Fruit fly (Drosophila melanogaster) whole organism, adult: ENCODE measurements around the gene Ance-2.

ENCODE experiments used
- CG12768 ChIP-seq: fragments of 200-800 bp; sonication (Bioruptor generic); optimal IDR thresholded peaks from 2 replicates; lab custom pipeline; 2017; ENCODE audit warnings: missing biosample characterization, missing genetic modification characterization, mild to moderate bottlenecking, moderate library complexity, missing genetic modification reagents
- CG14711 ChIP-seq: fragments of 200-800 bp; sonication (Bioruptor generic); optimal IDR thresholded peaks from 2 replicates; lab custom pipeline; 2018; ENCODE audit warnings: missing biosample characterization, mild to moderate bottlenecking, missing genetic modification characterization, moderate library complexity
- CG5204 ChIP-seq: fragments of 200-800 bp; sonication (Bioruptor generic); optimal IDR thresholded peaks from 2 replicates; lab custom pipeline; 2016; ENCODE audit warnings: missing biosample characterization, missing genetic modification characterization
- CG7045 ChIP-seq: fragments of 200-800 bp; sonication (Bioruptor generic); optimal IDR thresholded peaks from 2 replicates; lab custom pipeline; 2017; ENCODE audit warnings: missing biosample characterization, mild to moderate bottlenecking, missing genetic modification characterization
- CG7101 ChIP-seq: fragments of 200-800 bp; sonication (Bioruptor generic); optimal IDR thresholded peaks from 2 replicates; lab custom pipeline; 2018; ENCODE audit warnings: missing biosample characterization, mild to moderate bottlenecking, missing genetic modification characterization, moderate library complexity
- Hr96 ChIP-seq: fragments of 200-800 bp; sonication (Bioruptor generic); optimal IDR thresholded peaks from 2 replicates; lab custom pipeline; 2016; ENCODE audit warnings: missing biosample characterization, missing genetic modification characterization
- Mnt ChIP-seq: fragments of 200-800 bp; sonication (Bioruptor generic); optimal IDR thresholded peaks from 2 replicates; lab custom pipeline; 2016; ENCODE audit warnings: missing biosample characterization, mild to moderate bottlenecking, missing genetic modification characterization
- cnc ChIP-seq, 2 experiments: fragments of >200 bp; optimal IDR thresholded peaks; 2 replicates each; lab custom pipeline; 2017
- kay ChIP-seq: fragments of 200-800 bp; sonication (Bioruptor generic); peaks from one replicate; lab custom pipeline; 2016; ENCODE audit warnings: missing biosample characterization, missing genetic modification characterization, borderline replicate concordance
- ovo ChIP-seq: fragments of 200-800 bp; sonication (Bioruptor generic); optimal IDR thresholded peaks from 2 replicates; lab custom pipeline; 2016; ENCODE audit warnings: missing biosample characterization, missing genetic modification characterization
- pad ChIP-seq: fragments of 200-800 bp; sonication (Bioruptor generic); optimal IDR thresholded peaks from 3 replicates; lab custom pipeline; 2017; ENCODE audit warnings: missing biosample characterization, missing genetic modification characterization, mild to moderate bottlenecking, moderate library complexity, missing genetic modification reagents

dm6 chr2L:13934542-13935065 lies 25.5 kb downstream of the Ance-2 start, which contains the start of gene Vajk2:
- TF ChIP-seq cnc (optimal IDR thresholded peaks at IDR 0.05; lab: Kevin White, UChicago) = no peak
- no peak for TF ChIP-seq CG7045 (GFP tag; lab: Kevin White, UChicago)
- TF ChIP-seq kay (GFP tag; lab: Kevin White, UChicago) = no peak
- TF ChIP-seq CG5204 (GFP tag; lab: Kevin White, UChicago) = no peak
- no peak for TF ChIP-seq pad
- TF ChIP-seq Hr96 (GFP tag; lab: Kevin White, UChicago) = no peak
- TF ChIP-seq CG12768 = no peak
- no peak for TF ChIP-seq CG14711
- TF ChIP-seq Mnt (GFP tag; lab: Kevin White, UChicago) = no peak
- TF ChIP-seq CG7101 (tag; lab: Kevin White, UChicago) = no peak
- no peak for TF ChIP-seq ovo
